Worm (Caenorhabditis elegans) whole organism, L4/young adult: ENCODE data around the gene W09C2.10.

Experiments used
- dao-5 ChIP-seq: sonication (generic microtip); optimal IDR thresholded peaks from 2 replicates; lab custom pipeline; 2016; ENCODE audit warnings: missing genotype, missing genetic modification characterization, moderate library complexity, missing compliant biosample characterization
- him-1 ChIP-seq: sonication (generic microtip); optimal IDR thresholded peaks from 2 replicates; lab custom pipeline; 2016; ENCODE audit warnings: missing genotype, missing genetic modification reagents, missing genetic modification characterization, missing compliant biosample characterization

- TF ChIP-seq him-1 (tag; lab: Kevin White, UChicago) = no peak
- no peak for TF ChIP-seq dao-5 (tag; lab: Kevin White, UChicago)
Observed at ce11 chrIV:9580021-9580420, 44.9 kb downstream of the W09C2.10 start, which contains the start of gene npr-2.
